Worm (Caenorhabditis elegans) whole organism, young adult: ENCODE measurements around the gene pus-1.

Source experiments
- F33H1.4 ChIP-seq: fragments of 200-800 bp; sonication (Bioruptor generic); IDR thresholded peaks from 2 replicates; pipeline ENCODE4 v1.3.6; 2022; ENCODE audit warnings: missing genetic modification reagents, missing genetic modification characterization, missing compliant biosample characterization
- atf-7 ChIP-seq: sonication (generic microtip); optimal IDR thresholded peaks from 2 replicates; lab custom pipeline; 2017; ENCODE audit warnings: mild to moderate bottlenecking, missing genetic modification characterization, missing compliant biosample characterization
- athp-1 ChIP-seq: sonication (generic microtip); optimal IDR thresholded peaks from 2 replicates; lab custom pipeline; 2017; ENCODE audit warnings: mild to moderate bottlenecking, missing genetic modification characterization, missing compliant biosample characterization
- egl-44 ChIP-seq: fragments of 200-800 bp; sonication (Bioruptor generic); IDR thresholded peaks from 2 replicates; pipeline ENCODE4 v1.3.6; 2022; ENCODE audit warnings: missing genetic modification reagents, missing genetic modification characterization, missing compliant biosample characterization
- lir-1 ChIP-seq: fragments of 200-800 bp; sonication (Bioruptor generic); conservative IDR thresholded peaks from 2 replicates; pipeline ENCODE4 v1.3.6; 2022; ENCODE audit warnings: missing genetic modification reagents, missing genetic modification characterization, missing compliant biosample characterization
- madf-6 ChIP-seq: fragments of 200-800 bp; sonication (Bioruptor generic); IDR thresholded peaks from 2 replicates; pipeline ENCODE4 v1.3.6; 2022; ENCODE audit warnings: missing genetic modification reagents, missing genetic modification characterization, missing compliant biosample characterization
- nhr-80 ChIP-seq: sonication (generic microtip); optimal IDR thresholded peaks from 2 replicates; lab custom pipeline; 2016; ENCODE audit warnings: missing genetic modification characterization, missing compliant biosample characterization
- pha-4 ChIP-seq: fragments of 150-350 bp; sonication (generic microtip); optimal IDR thresholded peaks from 2 replicates; lab custom pipeline; 2014; ENCODE audit warnings: missing biosample characterization, missing genetic modification reagents, missing genetic modification characterization
- unc-62 ChIP-seq: fragments of 150-350 bp; optimal IDR thresholded peaks from 2 replicates; lab custom pipeline; 2014; ENCODE audit warnings: missing biosample characterization, missing genetic modification reagents, missing genetic modification characterization
- ztf-3 ChIP-seq: fragments of 200-800 bp; sonication (Bioruptor generic); optimal IDR thresholded peaks from 2 replicates; lab custom pipeline; 2018; ENCODE audit warnings: mild to moderate bottlenecking, missing genetic modification characterization, missing compliant biosample characterization

DNA sequence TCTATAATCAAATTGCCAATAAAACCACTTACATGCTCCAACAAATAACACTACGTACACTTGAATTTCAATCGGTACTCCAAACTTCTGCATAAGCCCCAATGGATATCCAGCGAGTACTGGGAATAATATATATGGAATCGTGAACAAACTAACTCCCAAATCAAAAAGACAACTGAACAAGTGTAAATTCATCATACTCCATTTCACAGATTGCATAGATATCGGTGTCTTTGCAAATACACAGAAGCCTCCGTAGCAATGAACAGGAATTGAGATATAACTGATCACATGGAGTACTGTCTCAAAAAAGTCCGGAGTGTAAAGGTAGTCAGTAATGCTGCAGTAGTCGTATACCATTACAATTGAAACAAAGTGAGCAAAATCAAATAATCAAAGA is 34.6 kb upstream of the pus-1 start, which contains the start of gene srh-214:
- TF ChIP-seq atf-7 (tag; lab: Kevin White, UChicago) (no peak), nhr-80 (tag; lab: Kevin White, UChicago) (no peak), madf-6 (GFP tag; lab: Robert Waterston, UW) (no peak), pha-4 (tag; lab: Kevin White, UChicago) (no peak), unc-62 (GFP tag; lab: Kevin White, UChicago) (no peak), ztf-3 (no peak), athp-1 (tag; lab: Kevin White, UChicago) (no peak), egl-44 (GFP tag; lab: Robert Waterston, UW) (no peak), lir-1 (GFP tag; lab: Robert Waterston, UW) (no peak), F33H1.4 (GFP tag; lab: Robert Waterston, UW) (no peak)
